Worm (Caenorhabditis elegans): ENCODE data around the gene Y9C2UA.1.

ce11 chrII:9107095-9107769, 32.2 kb upstream of the Y9C2UA.1 start, which contains the start of gene dyrb-1:
- TF ChIP-seq tra-4 (tag; optimal IDR thresholded peaks at IDR 0.05) (no peak), hmg-4 (GFP tag; optimal IDR thresholded peaks at IDR 0.05) (no peak), ceh-36 (tag; optimal IDR thresholded peaks at IDR 0.05) (no peak), flt-1 (GFP tag; IDR thresholded peaks at IDR 0.05) (no peak), ama-1 (optimal IDR thresholded peaks at IDR 0.05) (no peak)

Data from whole organism, early embryonic.